Fruit fly (Drosophila melanogaster) whole organism, prepupa: ENCODE data around the gene bero.

ENCODE experiments used
- CG10631 ChIP-seq: fragments of 200-800 bp; sonication (Bioruptor generic); optimal IDR thresholded peaks from 2 replicates; lab custom pipeline; 2016; ENCODE audit warnings: missing biosample characterization, missing genetic modification characterization
- CG10669 ChIP-seq: fragments of 200-800 bp; sonication (Bioruptor generic); optimal IDR thresholded peaks from 3 replicates; lab custom pipeline; 2018; ENCODE audit warnings: missing biosample characterization, mild to moderate bottlenecking, missing genetic modification characterization, moderate library complexity
- CG11294 ChIP-seq: fragments of 200-800 bp; sonication (Bioruptor generic); IDR thresholded peaks from 2 replicates; pipeline ENCODE4 v1.3.6; 2022; ENCODE audit warnings: missing biosample characterization, missing genetic modification characterization
- CG15336 ChIP-seq: fragments of 200-800 bp; sonication (Bioruptor generic); IDR thresholded peaks from 2 replicates; pipeline ENCODE4 v1.3.6; 2022; ENCODE audit warnings: missing biosample characterization, missing genetic modification characterization
- CG16779 ChIP-seq: fragments of 200-800 bp; sonication (Bioruptor generic); optimal IDR thresholded peaks from 3 replicates; lab custom pipeline; 2017; ENCODE audit warnings: missing biosample characterization, mild to moderate bottlenecking, missing genetic modification characterization
- CG3032 ChIP-seq: fragments of 200-800 bp; optimal IDR thresholded peaks from 2 replicates; lab custom pipeline; 2019; ENCODE audit warnings: missing biosample characterization, mild to moderate bottlenecking, missing genetic modification characterization, moderate library complexity
- CG34406 ChIP-seq: fragments of 200-800 bp; sonication (Bioruptor generic); optimal IDR thresholded peaks from 3 replicates; lab custom pipeline; 2016; ENCODE audit warnings: missing biosample characterization, missing genetic modification characterization
- CG3919 ChIP-seq: fragments of 200-800 bp; sonication (Bioruptor generic); optimal IDR thresholded peaks from 3 replicates; lab custom pipeline; 2016; ENCODE audit warnings: missing biosample characterization, missing genetic modification characterization
- CG6163 ChIP-seq: fragments of 200-800 bp; sonication (Bioruptor generic); IDR thresholded peaks from 3 replicates; pipeline ENCODE4 v1.3.6; 2022; ENCODE audit warnings: missing biosample characterization, missing genetic modification characterization
- CG6276 ChIP-seq: fragments of 200-800 bp; sonication (Bioruptor generic); optimal IDR thresholded peaks from 2 replicates; lab custom pipeline; 2017; ENCODE audit warnings: missing biosample characterization, mild to moderate bottlenecking, missing genetic modification characterization
- CG6792 ChIP-seq: fragments of 200-800 bp; sonication (Bioruptor generic); optimal IDR thresholded peaks from 3 replicates; lab custom pipeline; 2016; ENCODE audit warnings: missing biosample characterization, missing genetic modification characterization
- CG6808 ChIP-seq: fragments of 200-800 bp; sonication (Bioruptor generic); optimal IDR thresholded peaks from 3 replicates; lab custom pipeline; 2017; ENCODE audit warnings: missing biosample characterization, missing genetic modification characterization, mild to moderate bottlenecking, moderate library complexity, missing genetic modification reagents
- CG6854 ChIP-seq: fragments of 200-800 bp; sonication (Bioruptor generic); optimal IDR thresholded peaks from 2 replicates; lab custom pipeline; 2017; ENCODE audit warnings: missing biosample characterization, mild to moderate bottlenecking, missing genetic modification characterization
- CG8319 ChIP-seq: fragments of 200-800 bp; sonication (Bioruptor generic); optimal IDR thresholded peaks from 3 replicates; lab custom pipeline; 2016; ENCODE audit warnings: missing biosample characterization, missing genetic modification characterization
- CG9139 ChIP-seq: fragments of 200-800 bp; sonication (Bioruptor generic); optimal IDR thresholded peaks from 3 replicates; lab custom pipeline; 2017; ENCODE audit warnings: missing biosample characterization, mild to moderate bottlenecking, missing genetic modification characterization
- Eip75B ChIP-seq: fragments of 200-800 bp; sonication (Bioruptor generic); optimal IDR thresholded peaks from 3 replicates; lab custom pipeline; 2016; ENCODE audit warnings: missing biosample characterization, missing genetic modification characterization
- Eip78C ChIP-seq: fragments of 200-800 bp; sonication (Bioruptor generic); peaks from one replicate; lab custom pipeline; 2016; ENCODE audit warnings: missing biosample characterization, missing genetic modification characterization
- Eip93F ChIP-seq: fragments of 200-800 bp; sonication (Bioruptor generic); optimal IDR thresholded peaks from 2 replicates; lab custom pipeline; 2016; ENCODE audit warnings: missing biosample characterization, mild to moderate bottlenecking, missing genetic modification characterization
- Ets21C ChIP-seq: fragments of 200-800 bp; sonication (Bioruptor generic); optimal IDR thresholded peaks from 3 replicates; lab custom pipeline; 2016; ENCODE audit warnings: missing biosample characterization, missing genetic modification characterization
- Ets96B ChIP-seq: fragments of 200-800 bp; optimal IDR thresholded peaks from 2 replicates; lab custom pipeline; 2019; ENCODE audit warnings: missing biosample characterization, mild to moderate bottlenecking, missing genetic modification characterization, moderate library complexity
- Gug ChIP-seq: fragments of 200-800 bp; sonication (Bioruptor generic); IDR thresholded peaks from 2 replicates; pipeline ENCODE4 v1.3.6; 2022; ENCODE audit warnings: missing biosample characterization, missing genetic modification characterization
- Hr38 ChIP-seq: sonication (Bioruptor generic); optimal IDR thresholded peaks from 2 replicates; lab custom pipeline; 2016; ENCODE audit warnings: missing biosample characterization, missing genetic modification characterization
- Lpt ChIP-seq: fragments of 200-800 bp; sonication (Bioruptor generic); optimal IDR thresholded peaks from 3 replicates; lab custom pipeline; 2016; ENCODE audit warnings: missing biosample characterization, missing genetic modification characterization
- Met ChIP-seq: fragments of 200-800 bp; sonication (Bioruptor generic); optimal IDR thresholded peaks from 3 replicates; lab custom pipeline; 2016; ENCODE audit warnings: missing biosample characterization, missing genetic modification characterization
- OdsH ChIP-seq: fragments of 200-800 bp; sonication (Bioruptor generic); optimal IDR thresholded peaks from 3 replicates; lab custom pipeline; 2016; ENCODE audit warnings: missing biosample characterization, missing genetic modification characterization
- Sox102F ChIP-seq: fragments of 200-800 bp; sonication (Bioruptor generic); optimal IDR thresholded peaks from 2 replicates; lab custom pipeline; 2016; ENCODE audit warnings: missing biosample characterization, mild to moderate bottlenecking, missing genetic modification characterization
- Sox15 ChIP-seq: fragments of 200-800 bp; sonication (Bioruptor generic); optimal IDR thresholded peaks from 3 replicates; lab custom pipeline; 2016; ENCODE audit warnings: missing biosample characterization, missing genetic modification characterization
- achi ChIP-seq: fragments of 200-800 bp; sonication (Bioruptor generic); optimal IDR thresholded peaks from 3 replicates; lab custom pipeline; 2016; ENCODE audit warnings: missing biosample characterization, missing genetic modification characterization
- acj6 ChIP-seq: fragments of 200-800 bp; sonication (Bioruptor generic); optimal IDR thresholded peaks from 3 replicates; lab custom pipeline; 2016; ENCODE audit warnings: missing biosample characterization, missing genetic modification characterization
- cyc ChIP-seq: fragments of 200-800 bp; sonication (Bioruptor generic); optimal IDR thresholded peaks from 3 replicates; lab custom pipeline; 2016; ENCODE audit warnings: missing biosample characterization, missing genetic modification characterization
- dac ChIP-seq: fragments of 200-800 bp; sonication (Bioruptor generic); optimal IDR thresholded peaks from 2 replicates; lab custom pipeline; 2017; ENCODE audit warnings: missing biosample characterization, mild to moderate bottlenecking, missing genetic modification characterization
- dsx ChIP-seq: fragments of 200-800 bp; optimal IDR thresholded peaks from 3 replicates; lab custom pipeline; 2019; ENCODE audit warnings: missing biosample characterization, mild to moderate bottlenecking, missing genetic modification characterization, moderate library complexity; ENCODE audit not compliant: poor library complexity, severe bottlenecking
- eg ChIP-seq: fragments of 200-800 bp; sonication (Bioruptor generic); IDR thresholded peaks from 3 replicates; pipeline ENCODE4 v1.3.6; 2022; ENCODE audit warnings: missing biosample characterization, missing genetic modification characterization
- esn ChIP-seq: fragments of 200-800 bp; sonication (Bioruptor generic); optimal IDR thresholded peaks from 2 replicates; lab custom pipeline; 2016; ENCODE audit warnings: missing biosample characterization, mild to moderate bottlenecking, missing genetic modification characterization, moderate library complexity
- fd59A ChIP-seq: fragments of 200-800 bp; sonication (Bioruptor generic); optimal IDR thresholded peaks from 2 replicates; lab custom pipeline; 2017; ENCODE audit warnings: missing biosample characterization, mild to moderate bottlenecking, missing genetic modification characterization, missing genetic modification reagents
- fd85E ChIP-seq: fragments of 200-800 bp; sonication (Bioruptor generic); optimal IDR thresholded peaks from 3 replicates; lab custom pipeline; 2016; ENCODE audit warnings: missing biosample characterization, missing genetic modification characterization
- lz ChIP-seq: fragments of 200-800 bp; sonication (Bioruptor generic); optimal IDR thresholded peaks from 3 replicates; lab custom pipeline; 2016; ENCODE audit warnings: missing biosample characterization, missing genetic modification characterization
- net ChIP-seq: fragments of 200-800 bp; sonication (Bioruptor generic); optimal IDR thresholded peaks from 3 replicates; lab custom pipeline; 2016; ENCODE audit warnings: missing biosample characterization, missing genetic modification characterization
- pdm3 ChIP-seq: fragments of 200-800 bp; sonication (Bioruptor generic); optimal IDR thresholded peaks from 3 replicates; lab custom pipeline; 2016; ENCODE audit warnings: missing biosample characterization, missing genetic modification characterization
- salr ChIP-seq, 2 experiments: fragments of 200-800 bp; sonication (Bioruptor generic); optimal IDR thresholded peaks; 3 replicates each; lab custom pipeline; 2016 to 2018; ENCODE audit warnings: missing biosample characterization in 2 of 2, missing genetic modification characterization in 2 of 2, mild to moderate bottlenecking in 1 of 2
- spab ChIP-seq: fragments of 200-800 bp; sonication (Bioruptor generic); optimal IDR thresholded peaks from 2 replicates; lab custom pipeline; 2017; ENCODE audit warnings: missing biosample characterization, mild to moderate bottlenecking, missing genetic modification characterization, missing genetic modification reagents
- ss ChIP-seq, 2 experiments: fragments of 200-800 bp; sonication (Bioruptor generic); optimal IDR thresholded peaks; 2 replicates in 1 of 2; 3 replicates in 1 of 2; lab custom pipeline; 2017 to 2018; ENCODE audit warnings: mild to moderate bottlenecking in 2 of 2, missing biosample characterization in 2 of 2, missing genetic modification characterization in 2 of 2, moderate library complexity in 1 of 2
- svp ChIP-seq: fragments of 200-800 bp; sonication (Bioruptor generic); peaks from one replicate; lab custom pipeline; 2016; ENCODE audit warnings: missing biosample characterization, missing genetic modification characterization
- vri ChIP-seq: fragments of 200-800 bp; sonication (Bioruptor generic); optimal IDR thresholded peaks from 3 replicates; lab custom pipeline; 2016; ENCODE audit warnings: missing biosample characterization, mild to moderate bottlenecking, missing genetic modification characterization

The bero gene

dm6 chr2L:20811039-20811652 is 47.3 kb upstream of the bero start (continued):
- TF ChIP-seq salr (GFP tag; optimal IDR thresholded peaks at IDR 0.05; lab: Kevin White, UChicago) = peak; percentile 27 to 74
- TF ChIP-seq Ets21C = no peak
- peak; percentile 82 for TF ChIP-seq achi (GFP tag; lab: Kevin White, UChicago)
- no peak for TF ChIP-seq Eip93F
- TF ChIP-seq CG16779 (tag; lab: Kevin White, UChicago) = peak; percentile 58
- TF ChIP-seq CG6276 (GFP tag; lab: Kevin White, UChicago) = peak; percentile 85
- TF ChIP-seq ss (GFP tag; optimal IDR thresholded peaks at IDR 0.05; lab: Kevin White, UChicago) = peak; percentile 9 to 55
- no peak for TF ChIP-seq Ets96B (tag; lab: Kevin White, UChicago)
- peak; percentile 74 for TF ChIP-seq Eip75B (GFP tag; lab: Kevin White, UChicago)
- TF ChIP-seq lz (GFP tag; lab: Kevin White, UChicago) = no peak
- peak; percentile 73 for TF ChIP-seq CG11294 (GFP tag; lab: Robert Waterston, UW)
- peak; percentile 13 for TF ChIP-seq Sox15 (GFP tag; lab: Kevin White, UChicago)
- no peak for TF ChIP-seq fd85E (GFP tag; lab: Kevin White, UChicago)
- TF ChIP-seq Met = no peak
- peak; percentile 91 for TF ChIP-seq eg (GFP tag; lab: Robert Waterston, UW)
- TF ChIP-seq Sox102F (GFP tag; lab: Kevin White, UChicago) = no peak
- no peak for TF ChIP-seq vri (GFP tag; lab: Kevin White, UChicago)
- peak; percentile 66 for TF ChIP-seq acj6
- TF ChIP-seq CG6854 (GFP tag; lab: Kevin White, UChicago) = no peak
- no peak for TF ChIP-seq Hr38 (GFP tag; lab: Kevin White, UChicago)
- TF ChIP-seq CG6163 (GFP tag; lab: Robert Waterston, UW) = peak; percentile 82

DNA sequence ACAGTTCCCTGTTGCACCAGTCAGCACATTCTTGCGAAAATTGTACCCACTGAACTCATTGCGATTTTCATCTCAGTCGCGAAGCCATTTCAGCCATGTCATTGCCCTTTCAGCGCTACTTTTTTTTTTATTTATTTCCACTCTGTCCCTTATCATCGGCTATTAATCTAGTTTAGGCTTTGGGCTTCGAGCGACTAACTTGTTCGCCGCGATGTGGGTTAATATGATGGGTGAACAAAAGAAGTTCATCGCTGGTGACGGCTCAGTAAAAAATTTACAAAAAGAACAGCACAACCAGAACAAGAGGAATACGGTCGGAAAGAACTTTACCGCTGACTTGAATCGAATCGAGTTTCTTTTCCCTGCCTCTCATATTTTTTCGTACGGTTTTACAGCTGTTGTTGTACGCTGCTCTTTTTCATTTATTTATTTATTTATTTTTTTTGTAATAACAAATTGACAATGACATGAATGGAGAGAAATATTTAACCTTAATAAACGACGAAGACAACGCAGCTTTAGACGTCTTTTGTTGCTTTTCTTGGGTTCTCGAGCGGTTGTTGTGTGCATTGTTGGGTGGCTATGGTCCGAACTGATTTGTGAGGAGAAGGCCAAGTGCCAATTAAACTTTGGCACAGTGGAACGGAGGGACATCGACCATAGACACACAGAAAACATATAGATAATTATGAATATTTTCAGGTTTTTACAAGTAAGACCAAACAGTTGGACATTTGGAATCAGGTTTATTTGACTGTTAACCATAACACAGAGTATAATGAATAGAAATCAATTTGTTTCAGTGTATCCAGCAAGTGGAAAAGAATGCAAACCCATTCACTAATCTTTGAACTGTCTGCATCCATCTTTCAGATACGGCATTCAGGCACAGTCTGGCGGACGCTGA is 46.0 kb upstream of the bero start:
- TF ChIP-seq lz (GFP tag; lab: Kevin White, UChicago) (peak; percentile 7), CG6163 (GFP tag; lab: Robert Waterston, UW) (peak; percentile 61; the same call in 2 of the 3 replicates), CG10669 (GFP tag; lab: Kevin White, UChicago) (peak; percentile 45), achi (GFP tag; lab: Kevin White, UChicago) (peak; percentile 35), CG6808 (GFP tag; lab: Kevin White, UChicago) (peak; percentile 57), svp (GFP tag; lab: Kevin White, UChicago) (peak; percentile 67), CG15336 (GFP tag; lab: Robert Waterston, UW) (peak; percentile 10; the same call in 1 of the 2 replicates), CG11294 (GFP tag; lab: Robert Waterston, UW) (no peak), CG6792 (GFP tag; lab: Kevin White, UChicago) (no peak), Eip75B (GFP tag; lab: Kevin White, UChicago) (peak; percentile 17), Lpt (GFP tag; lab: Kevin White, UChicago) (no peak), esn (GFP tag; lab: Kevin White, UChicago) (no peak), dsx (peak; percentile 51), fd59A (GFP tag; lab: Kevin White, UChicago) (peak; percentile 30), vri (GFP tag; lab: Kevin White, UChicago) (no peak), ss (GFP tag; optimal IDR thresholded peaks at IDR 0.05; lab: Kevin White, UChicago) (peak; percentile 65 to 80), CG10631 (GFP tag; lab: Kevin White, UChicago) (peak; percentile 1), CG34406 (GFP tag; lab: Kevin White, UChicago) (peak; percentile 9), Ets96B (tag; lab: Kevin White, UChicago) (peak; percentile 44), Eip78C (GFP tag; lab: Kevin White, UChicago) (peak; percentile 85), Eip93F (peak; percentile 31), CG6854 (GFP tag; lab: Kevin White, UChicago) (no peak), Ets21C (no peak), Hr38 (GFP tag; lab: Kevin White, UChicago) (no peak), cyc (GFP tag; lab: Kevin White, UChicago) (no peak), CG3032 (tag; lab: Kevin White, UChicago) (peak; percentile 52), CG3919 (peak; percentile 28), spab (GFP tag; lab: Kevin White, UChicago) (peak; percentile 7), net (GFP tag; lab: Kevin White, UChicago) (peak; percentile 8), CG9139 (GFP tag; lab: Kevin White, UChicago) (peak; percentile 78), pdm3 (GFP tag; lab: Kevin White, UChicago) (no peak), OdsH (GFP tag; lab: Kevin White, UChicago) (peak; percentile 2), CG8319 (GFP tag; lab: Kevin White, UChicago) (no peak), dac (no peak), Gug (GFP tag; lab: Robert Waterston, UW) (no peak), acj6 (peak; percentile 4)
